Worm (Caenorhabditis elegans): ENCODE data around the gene C01G12.9.

C01G12.9 gene

DNA sequence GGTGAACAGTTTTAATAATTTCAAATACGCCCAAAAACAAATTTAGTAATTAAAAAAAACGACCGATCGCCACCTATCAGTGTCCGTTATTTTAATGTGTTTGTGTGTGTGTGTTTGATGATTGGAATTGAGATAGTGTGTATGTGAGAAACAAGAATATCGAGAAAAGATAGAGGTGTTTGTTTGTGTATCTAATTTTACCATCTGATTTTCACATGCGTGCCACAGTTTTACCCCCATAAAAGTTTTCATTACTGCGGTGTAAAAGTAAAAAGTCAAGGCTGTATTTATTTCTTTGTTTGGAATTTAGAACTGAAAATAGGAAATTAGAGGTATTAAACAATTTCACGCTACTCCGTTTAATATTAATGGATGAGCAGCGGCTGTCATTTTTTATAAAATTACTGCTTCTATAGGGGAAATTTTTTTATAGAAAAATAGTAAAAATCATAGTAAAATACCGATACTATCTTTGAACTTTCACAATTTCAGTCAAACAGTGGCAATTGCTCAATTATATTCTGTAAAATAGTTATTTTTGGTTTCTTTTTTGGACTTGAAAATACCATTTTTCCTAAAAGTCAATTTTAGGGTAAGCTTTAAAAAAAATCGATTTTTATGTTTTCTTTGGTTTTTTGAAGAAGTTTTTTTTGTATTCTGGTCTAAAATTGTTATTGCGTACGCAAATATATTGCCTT lies 21.3 kb downstream of the C01G12.9 start (continued):
- no peak for TF ChIP-seq aly-2 (tag; optimal IDR thresholded peaks at IDR 0.05)
- no peak for TF ChIP-seq C04F5.9 (tag; optimal IDR thresholded peaks at IDR 0.05)
- no peak for TF ChIP-seq efl-3 (GFP tag; optimal IDR thresholded peaks at IDR 0.05)

DNA sequence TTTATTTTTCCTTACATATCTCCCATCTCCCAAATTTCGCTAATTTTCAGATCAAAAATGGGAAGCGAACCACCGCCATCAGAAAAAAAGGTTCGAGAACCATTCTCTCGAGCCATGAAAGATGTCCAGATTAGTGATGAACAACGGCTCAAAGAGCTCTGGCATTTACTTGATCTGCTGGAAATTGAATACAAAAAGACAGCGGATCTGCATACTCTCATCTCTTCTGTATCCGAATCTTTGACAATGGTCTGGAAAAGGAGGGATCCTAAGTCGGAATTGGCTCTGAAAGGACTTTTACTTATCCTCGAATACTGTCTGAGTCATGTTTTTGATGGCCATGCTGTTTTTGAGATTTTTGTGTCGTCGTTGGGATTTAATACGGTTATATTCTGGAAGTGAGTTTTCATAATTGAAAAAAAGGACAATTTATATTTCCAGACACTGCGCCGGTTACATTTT lies 22.1 kb downstream of the C01G12.9 start, which contains the start of gene tps-2:
tps-2 (plus strand) TSS at position 51 of the 462 bp plus-strand sequence.
- no peak for TF ChIP-seq unc-30 (tag; optimal IDR thresholded peaks at IDR 0.05)
- peak; percentile 63 for TF ChIP-seq ama-1 (optimal IDR thresholded peaks at IDR 0.05)

DNA sequence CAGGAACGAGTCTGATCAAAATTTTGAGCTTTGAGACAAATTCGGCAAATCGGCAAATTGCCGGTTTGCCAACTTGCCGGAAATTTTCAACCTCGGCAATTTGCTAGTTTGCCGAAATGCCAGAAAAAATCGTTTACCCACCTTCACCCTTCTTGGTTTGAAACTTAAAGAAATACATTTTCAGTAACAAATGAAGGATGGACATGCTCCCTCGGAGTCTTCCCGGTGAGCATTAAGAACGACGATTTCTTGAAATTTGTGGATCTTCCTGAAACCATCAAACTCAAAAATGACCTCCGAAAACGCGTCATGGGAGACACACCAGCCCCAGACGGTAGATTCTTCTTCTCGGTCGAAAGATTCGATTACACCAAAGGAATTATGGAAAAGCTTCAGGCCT lies 23.9 kb downstream of the C01G12.9 start:
- TF ChIP-seq efl-1 (optimal IDR thresholded peaks at IDR 0.05): no peak
- peak in 1 of 2 experiments; percentile 51 for TF ChIP-seq efl-1 (GFP tag; optimal IDR thresholded peaks at IDR 0.05 in 1 of 2)
- no peak for TF ChIP-seq lin-15B (tag; optimal IDR thresholded peaks at IDR 0.05)

DNA sequence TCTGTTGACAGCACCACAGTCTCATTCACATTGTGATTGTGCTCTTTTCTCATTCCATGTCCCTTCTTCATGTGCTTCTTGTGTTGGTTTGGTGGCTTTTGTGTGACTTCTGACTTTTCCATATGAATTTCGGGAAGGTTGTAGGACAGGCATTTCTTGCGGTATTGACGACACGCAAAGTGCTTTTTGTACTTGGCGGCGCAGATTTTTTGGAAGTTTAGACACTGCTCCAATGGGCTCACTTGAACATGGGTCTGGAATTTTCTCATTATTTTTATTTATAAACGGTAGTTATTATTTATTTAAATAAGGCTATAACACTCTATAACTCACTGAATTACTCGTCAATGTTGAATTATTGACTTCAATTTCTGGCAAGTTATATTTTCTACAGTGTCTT lies 25.4 kb downstream of the C01G12.9 start:
- TF ChIP-seq lin-13 (GFP tag; optimal IDR thresholded peaks at IDR 0.05) (no peak), blmp-1 (tag; optimal IDR thresholded peaks at IDR 0.05) (no peak), ceh-82 (tag; optimal IDR thresholded peaks at IDR 0.05) (no peak), zag-1 (tag; optimal IDR thresholded peaks at IDR 0.05) (no peak), skn-1 (tag; optimal IDR thresholded peaks at IDR 0.05) (no peak), egl-13 (tag; optimal IDR thresholded peaks at IDR 0.05) (no peak), mep-1 (tag; optimal IDR thresholded peaks at IDR 0.05) (no peak), nhr-47 (tag; optimal IDR thresholded peaks at IDR 0.05) (no peak), unc-98 (GFP tag; IDR thresholded peaks at IDR 0.05) (no peak), elt-2 (tag; optimal IDR thresholded peaks at IDR 0.05) (peak; percentile 15), ztf-4 (tag; optimal IDR thresholded peaks at IDR 0.05) (peak; percentile 49)

DNA sequence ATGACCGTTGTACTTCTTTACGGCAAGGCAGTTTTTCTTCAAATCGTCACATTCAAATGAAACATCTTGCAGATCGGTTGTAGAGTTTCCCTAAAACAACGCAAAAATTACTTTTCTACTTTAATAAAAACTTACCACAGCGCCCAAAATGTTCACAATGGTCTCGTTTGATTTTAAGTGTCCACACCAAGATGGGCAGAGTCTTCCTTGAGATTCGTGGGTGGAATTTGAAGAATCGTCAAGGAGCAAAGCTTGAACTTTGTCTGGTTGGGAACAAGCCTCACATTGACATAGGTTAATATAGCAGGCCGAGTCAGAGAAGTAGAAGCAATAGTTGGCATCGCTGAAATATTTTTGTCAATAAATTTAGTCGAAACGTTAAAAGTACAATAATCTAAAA lies 26.2 kb downstream of the C01G12.9 start:
- TF ChIP-seq nhr-12 (tag; optimal IDR thresholded peaks at IDR 0.05) (no peak), efl-3 (GFP tag; optimal IDR thresholded peaks at IDR 0.05) (no peak), fos-1 (tag; optimal IDR thresholded peaks at IDR 0.05) (no peak), elt-3 (tag; optimal IDR thresholded peaks at IDR 0.05) (no peak), lir-3 (tag; optimal IDR thresholded peaks at IDR 0.05; ENCODE audit: poor library complexity) (no peak), rnt-1 (tag; optimal IDR thresholded peaks at IDR 0.05) (no peak), skn-1 (tag; optimal IDR thresholded peaks at IDR 0.05) (no peak), nhr-77 (tag; optimal IDR thresholded peaks at IDR 0.05) (no peak), isw-1 (GFP tag; IDR thresholded peaks at IDR 0.05) (no peak)

DNA sequence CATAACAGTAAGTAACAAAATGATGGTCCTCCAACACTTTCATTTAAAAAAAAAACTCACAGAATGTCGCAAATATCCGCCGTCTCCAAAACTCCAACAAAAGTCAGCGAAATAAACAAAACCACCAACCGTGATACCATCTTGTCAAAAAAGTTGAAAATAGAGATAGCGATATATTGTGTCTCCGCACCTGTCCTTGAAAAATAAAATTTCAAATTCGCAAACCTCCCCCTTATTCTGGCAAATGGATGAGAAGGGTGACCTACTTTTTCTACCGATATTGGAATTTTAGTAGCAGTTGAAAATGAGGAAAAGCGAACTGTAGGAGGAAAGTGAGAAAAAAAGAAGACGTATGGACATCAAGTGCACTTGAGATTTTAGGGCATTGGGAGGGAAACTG lies 26.7 kb downstream of the C01G12.9 start, which contains the start of gene F19H8.2:
F19H8.2 (minus strand) TSS at position 391 of the 400 bp plus-strand sequence.
- TF ChIP-seq fos-1 (tag; optimal IDR thresholded peaks at IDR 0.05) (no peak), nhr-85 (tag) (peak; percentile 68), nhr-28 (tag; optimal IDR thresholded peaks at IDR 0.05) (no peak), blmp-1 (tag; optimal IDR thresholded peaks at IDR 0.05) (peak; percentile 84), mep-1 (tag; optimal IDR thresholded peaks at IDR 0.05) (peak; percentile 12), dpl-1 (GFP tag; optimal IDR thresholded peaks at IDR 0.05) (no peak), ets-5 (GFP tag; IDR thresholded peaks at IDR 0.05) (no peak), lin-39 (tag; optimal IDR thresholded peaks at IDR 0.05) (no peak), nhr-19 (GFP tag; conservative IDR thresholded peaks at IDR 0.05) (no peak)

All from whole organism, L1 larva.